Fruit fly (Drosophila melanogaster) whole organism, prepupa: ENCODE measurements around the gene nkt.

Experiments used
- Blimp-1 ChIP-seq: fragments of 200-800 bp; sonication (Bioruptor generic); optimal IDR thresholded peaks from 3 replicates; lab custom pipeline; 2017; ENCODE audit warnings: missing biosample characterization, missing genetic modification characterization, mild to moderate bottlenecking, moderate library complexity, missing genetic modification reagents
- CG10631 ChIP-seq: fragments of 200-800 bp; sonication (Bioruptor generic); optimal IDR thresholded peaks from 2 replicates; lab custom pipeline; 2016; ENCODE audit warnings: missing biosample characterization, missing genetic modification characterization
- CG11294 ChIP-seq: fragments of 200-800 bp; sonication (Bioruptor generic); IDR thresholded peaks from 2 replicates; pipeline ENCODE4 v1.3.6; 2022; ENCODE audit warnings: missing biosample characterization, missing genetic modification characterization
- CG11762 ChIP-seq: fragments of 200-800 bp; sonication (Bioruptor generic); optimal IDR thresholded peaks from 3 replicates; lab custom pipeline; 2016; ENCODE audit warnings: missing biosample characterization, missing genetic modification characterization; ENCODE audit not compliant: insufficient read depth
- CG11902 ChIP-seq: fragments of 200-800 bp; sonication (Bioruptor generic); optimal IDR thresholded peaks from 3 replicates; lab custom pipeline; 2016; ENCODE audit warnings: missing biosample characterization, missing genetic modification characterization
- CG15336 ChIP-seq: fragments of 200-800 bp; sonication (Bioruptor generic); IDR thresholded peaks from 2 replicates; pipeline ENCODE4 v1.3.6; 2022; ENCODE audit warnings: missing biosample characterization, missing genetic modification characterization
- CG1621 ChIP-seq: fragments of 200-800 bp; sonication (Bioruptor generic); optimal IDR thresholded peaks from 3 replicates; lab custom pipeline; 2018; ENCODE audit warnings: missing biosample characterization, mild to moderate bottlenecking, missing genetic modification characterization
- CG16779 ChIP-seq: fragments of 200-800 bp; sonication (Bioruptor generic); optimal IDR thresholded peaks from 3 replicates; lab custom pipeline; 2017; ENCODE audit warnings: missing biosample characterization, mild to moderate bottlenecking, missing genetic modification characterization
- CG3032 ChIP-seq: fragments of 200-800 bp; optimal IDR thresholded peaks from 2 replicates; lab custom pipeline; 2019; ENCODE audit warnings: missing biosample characterization, mild to moderate bottlenecking, missing genetic modification characterization, moderate library complexity
- CG31627 ChIP-seq: fragments of 200-800 bp; sonication (Bioruptor generic); optimal IDR thresholded peaks from 3 replicates; lab custom pipeline; 2016; ENCODE audit warnings: missing biosample characterization, missing genetic modification characterization
- CG32006 ChIP-seq: fragments of 200-800 bp; sonication (Bioruptor generic); optimal IDR thresholded peaks from 3 replicates; lab custom pipeline; 2017; ENCODE audit warnings: missing biosample characterization, mild to moderate bottlenecking, missing genetic modification characterization
- CG34406 ChIP-seq: fragments of 200-800 bp; sonication (Bioruptor generic); optimal IDR thresholded peaks from 3 replicates; lab custom pipeline; 2016; ENCODE audit warnings: missing biosample characterization, missing genetic modification characterization
- CG3919 ChIP-seq: fragments of 200-800 bp; sonication (Bioruptor generic); optimal IDR thresholded peaks from 3 replicates; lab custom pipeline; 2016; ENCODE audit warnings: missing biosample characterization, missing genetic modification characterization
- CG4318 ChIP-seq: fragments of 200-800 bp; sonication (Bioruptor generic); optimal IDR thresholded peaks from 3 replicates; lab custom pipeline; 2017; ENCODE audit warnings: missing biosample characterization, mild to moderate bottlenecking, missing genetic modification characterization
- CG6276 ChIP-seq: fragments of 200-800 bp; sonication (Bioruptor generic); optimal IDR thresholded peaks from 2 replicates; lab custom pipeline; 2017; ENCODE audit warnings: missing biosample characterization, mild to moderate bottlenecking, missing genetic modification characterization
- CG6792 ChIP-seq: fragments of 200-800 bp; sonication (Bioruptor generic); optimal IDR thresholded peaks from 3 replicates; lab custom pipeline; 2016; ENCODE audit warnings: missing biosample characterization, missing genetic modification characterization
- CG6808 ChIP-seq: fragments of 200-800 bp; sonication (Bioruptor generic); optimal IDR thresholded peaks from 3 replicates; lab custom pipeline; 2017; ENCODE audit warnings: missing biosample characterization, missing genetic modification characterization, mild to moderate bottlenecking, moderate library complexity, missing genetic modification reagents
- CG6854 ChIP-seq: fragments of 200-800 bp; sonication (Bioruptor generic); optimal IDR thresholded peaks from 2 replicates; lab custom pipeline; 2017; ENCODE audit warnings: missing biosample characterization, mild to moderate bottlenecking, missing genetic modification characterization
- CG7368 ChIP-seq: fragments of 200-800 bp; sonication (Bioruptor generic); optimal IDR thresholded peaks from 3 replicates; lab custom pipeline; 2016; ENCODE audit warnings: missing biosample characterization, missing genetic modification characterization
- CG8319 ChIP-seq: fragments of 200-800 bp; sonication (Bioruptor generic); optimal IDR thresholded peaks from 3 replicates; lab custom pipeline; 2016; ENCODE audit warnings: missing biosample characterization, missing genetic modification characterization
- CG8632 ChIP-seq: fragments of 200-800 bp; sonication (Bioruptor generic); optimal IDR thresholded peaks from 3 replicates; lab custom pipeline; 2016; ENCODE audit warnings: missing biosample characterization, missing genetic modification characterization
- CG9139 ChIP-seq: fragments of 200-800 bp; sonication (Bioruptor generic); optimal IDR thresholded peaks from 3 replicates; lab custom pipeline; 2017; ENCODE audit warnings: missing biosample characterization, mild to moderate bottlenecking, missing genetic modification characterization
- Eip78C ChIP-seq: fragments of 200-800 bp; sonication (Bioruptor generic); peaks from one replicate; lab custom pipeline; 2016; ENCODE audit warnings: missing biosample characterization, missing genetic modification characterization
- Ets21C ChIP-seq: fragments of 200-800 bp; sonication (Bioruptor generic); optimal IDR thresholded peaks from 3 replicates; lab custom pipeline; 2016; ENCODE audit warnings: missing biosample characterization, missing genetic modification characterization
- Ets96B ChIP-seq: fragments of 200-800 bp; optimal IDR thresholded peaks from 2 replicates; lab custom pipeline; 2019; ENCODE audit warnings: missing biosample characterization, mild to moderate bottlenecking, missing genetic modification characterization, moderate library complexity
- Gug ChIP-seq: fragments of 200-800 bp; sonication (Bioruptor generic); IDR thresholded peaks from 2 replicates; pipeline ENCODE4 v1.3.6; 2022; ENCODE audit warnings: missing biosample characterization, missing genetic modification characterization
- Hr38 ChIP-seq: sonication (Bioruptor generic); optimal IDR thresholded peaks from 2 replicates; lab custom pipeline; 2016; ENCODE audit warnings: missing biosample characterization, missing genetic modification characterization
- Hr4 ChIP-seq: fragments of 200-800 bp; sonication (Bioruptor generic); optimal IDR thresholded peaks from 3 replicates; lab custom pipeline; 2016; ENCODE audit warnings: missing biosample characterization, missing genetic modification characterization
- OdsH ChIP-seq: fragments of 200-800 bp; sonication (Bioruptor generic); optimal IDR thresholded peaks from 3 replicates; lab custom pipeline; 2016; ENCODE audit warnings: missing biosample characterization, missing genetic modification characterization
- Sox15 ChIP-seq: fragments of 200-800 bp; sonication (Bioruptor generic); optimal IDR thresholded peaks from 3 replicates; lab custom pipeline; 2016; ENCODE audit warnings: missing biosample characterization, missing genetic modification characterization
- acj6 ChIP-seq: fragments of 200-800 bp; sonication (Bioruptor generic); optimal IDR thresholded peaks from 3 replicates; lab custom pipeline; 2016; ENCODE audit warnings: missing biosample characterization, missing genetic modification characterization
- esn ChIP-seq: fragments of 200-800 bp; sonication (Bioruptor generic); optimal IDR thresholded peaks from 2 replicates; lab custom pipeline; 2016; ENCODE audit warnings: missing biosample characterization, mild to moderate bottlenecking, missing genetic modification characterization, moderate library complexity
- fd59A ChIP-seq: fragments of 200-800 bp; sonication (Bioruptor generic); optimal IDR thresholded peaks from 2 replicates; lab custom pipeline; 2017; ENCODE audit warnings: missing biosample characterization, mild to moderate bottlenecking, missing genetic modification characterization, missing genetic modification reagents
- fd85E ChIP-seq: fragments of 200-800 bp; sonication (Bioruptor generic); optimal IDR thresholded peaks from 3 replicates; lab custom pipeline; 2016; ENCODE audit warnings: missing biosample characterization, missing genetic modification characterization
- fkh ChIP-seq: fragments of 200-800 bp; sonication (Bioruptor generic); optimal IDR thresholded peaks from 3 replicates; lab custom pipeline; 2017; ENCODE audit warnings: missing biosample characterization, mild to moderate bottlenecking, missing genetic modification characterization, moderate library complexity
- lz ChIP-seq: fragments of 200-800 bp; sonication (Bioruptor generic); optimal IDR thresholded peaks from 3 replicates; lab custom pipeline; 2016; ENCODE audit warnings: missing biosample characterization, missing genetic modification characterization
- net ChIP-seq: fragments of 200-800 bp; sonication (Bioruptor generic); optimal IDR thresholded peaks from 3 replicates; lab custom pipeline; 2016; ENCODE audit warnings: missing biosample characterization, missing genetic modification characterization
- pdm3 ChIP-seq: fragments of 200-800 bp; sonication (Bioruptor generic); optimal IDR thresholded peaks from 3 replicates; lab custom pipeline; 2016; ENCODE audit warnings: missing biosample characterization, missing genetic modification characterization
- spab ChIP-seq: fragments of 200-800 bp; sonication (Bioruptor generic); optimal IDR thresholded peaks from 2 replicates; lab custom pipeline; 2017; ENCODE audit warnings: missing biosample characterization, mild to moderate bottlenecking, missing genetic modification characterization, missing genetic modification reagents
- ss ChIP-seq, 2 experiments: fragments of 200-800 bp; sonication (Bioruptor generic); optimal IDR thresholded peaks; 2 replicates in 1 of 2; 3 replicates in 1 of 2; lab custom pipeline; 2017 to 2018; ENCODE audit warnings: mild to moderate bottlenecking in 2 of 2, missing biosample characterization in 2 of 2, missing genetic modification characterization in 2 of 2, moderate library complexity in 1 of 2
- svp ChIP-seq: fragments of 200-800 bp; sonication (Bioruptor generic); peaks from one replicate; lab custom pipeline; 2016; ENCODE audit warnings: missing biosample characterization, missing genetic modification characterization
- topi ChIP-seq: fragments of 200-800 bp; sonication (Bioruptor generic); optimal IDR thresholded peaks from 3 replicates; lab custom pipeline; 2016; ENCODE audit warnings: missing biosample characterization, missing genetic modification characterization

Gene nkt

dm6 chr3L:11210517-11210916 lies 9.4 kb downstream of the nkt start, which contains the start of the genes Ube3a and CG7600 (continued):
- no peak for TF ChIP-seq CG8319 (GFP tag; lab: Kevin White, UChicago)
- TF ChIP-seq ss (GFP tag; optimal IDR thresholded peaks at IDR 0.05; lab: Kevin White, UChicago) = peak in 1 of 2 experiments; percentile 55
- TF ChIP-seq CG11294 (GFP tag; lab: Robert Waterston, UW) = no peak; the same call in 1 of the 2 replicates
- peak; percentile 31 for TF ChIP-seq CG3032 (tag; lab: Kevin White, UChicago)
- TF ChIP-seq net (GFP tag; lab: Kevin White, UChicago) = no peak

dm6 chr3L:11213643-11214042 lies 12.5 kb downstream of the nkt start:
- TF ChIP-seq CG8632 (no peak), CG10631 (no peak), spab (GFP tag; lab: Kevin White, UChicago) (no peak), pdm3 (GFP tag; lab: Kevin White, UChicago) (no peak), Ets21C (GFP tag; lab: Kevin White, UChicago) (no peak), Gug (GFP tag; lab: Robert Waterston, UW) (no peak), CG7368 (GFP tag; lab: Kevin White, UChicago) (no peak), CG15336 (no peak), Ets96B (tag; lab: Kevin White, UChicago) (no peak), CG31627 (GFP tag; lab: Kevin White, UChicago) (no peak), Hr4 (GFP tag; lab: Kevin White, UChicago) (no peak), CG34406 (GFP tag; lab: Kevin White, UChicago) (no peak), svp (no peak), ss (GFP tag; optimal IDR thresholded peaks at IDR 0.05; lab: Kevin White, UChicago) (peak; percentile 27 to 63), Eip78C (GFP tag; lab: Kevin White, UChicago) (peak; percentile 67), CG11902 (GFP tag; lab: Kevin White, UChicago) (no peak), OdsH (GFP tag; lab: Kevin White, UChicago) (no peak), CG16779 (no peak), CG9139 (peak; percentile 21), CG1621 (tag; lab: Kevin White, UChicago) (peak; percentile 4), CG4318 (GFP tag; lab: Kevin White, UChicago) (no peak), Hr38 (no peak), Blimp-1 (GFP tag; lab: Kevin White, UChicago) (no peak), fkh (GFP tag; lab: Kevin White, UChicago) (no peak), CG6276 (GFP tag; lab: Kevin White, UChicago) (no peak), CG3919 (GFP tag; lab: Kevin White, UChicago) (no peak), CG6792 (GFP tag; lab: Kevin White, UChicago) (no peak), CG32006 (GFP tag; lab: Kevin White, UChicago) (no peak), CG8319 (GFP tag; lab: Kevin White, UChicago) (no peak), CG11762 (GFP tag; lab: Kevin White, UChicago) (no peak), fd85E (GFP tag; lab: Kevin White, UChicago) (no peak), net (GFP tag; lab: Kevin White, UChicago) (no peak), acj6 (GFP tag; lab: Kevin White, UChicago) (no peak), lz (no peak), Sox15 (GFP tag; lab: Kevin White, UChicago) (no peak), CG6854 (GFP tag; lab: Kevin White, UChicago) (peak; percentile 13), topi (GFP tag; lab: Kevin White, UChicago) (no peak), fd59A (no peak), CG6808 (GFP tag; lab: Kevin White, UChicago) (peak; percentile 38), CG3032 (tag; lab: Kevin White, UChicago) (no peak), esn (GFP tag; lab: Kevin White, UChicago) (no peak)
